Worm (Caenorhabditis elegans) whole organism, late embryonic: Measurements from ENCODE around the gene abu-4.
"Not testable (repeated sequence)": the region's sequence is repeated elsewhere in the genome, so short reads cannot be mapped to it uniquely, and the experiment has no call there.

ENCODE experiments used
- C38D4.7 ChIP-seq: fragments of 200-800 bp; sonication (Bioruptor generic); optimal IDR thresholded peaks from 2 replicates; lab custom pipeline; 2018; ENCODE audit warnings: mild to moderate bottlenecking, missing genetic modification characterization, moderate library complexity, missing compliant biosample characterization
- T23F11.4 ChIP-seq: fragments of 200-800 bp; sonication (Bioruptor generic); optimal IDR thresholded peaks from 2 replicates; lab custom pipeline; 2018; ENCODE audit warnings: mild to moderate bottlenecking, missing genetic modification characterization, missing compliant biosample characterization
- ceh-18 ChIP-seq: sonication (generic microtip); optimal IDR thresholded peaks from 2 replicates; lab custom pipeline; 2016; ENCODE audit warnings: missing genetic modification characterization, missing compliant biosample characterization
- ceh-2 ChIP-seq: sonication (generic microtip); optimal IDR thresholded peaks from 2 replicates; lab custom pipeline; 2016; ENCODE audit warnings: missing genotype, missing genetic modification characterization, missing compliant biosample characterization
- ceh-30 ChIP-seq: fragments of 150-350 bp; optimal IDR thresholded peaks from 2 replicates; lab custom pipeline; 2014; ENCODE audit warnings: missing biosample characterization, missing genetic modification characterization
- ceh-6 ChIP-seq: fragments of 200-800 bp; sonication (Bioruptor generic); optimal IDR thresholded peaks from 2 replicates; lab custom pipeline; 2018; ENCODE audit warnings: mild to moderate bottlenecking, missing genetic modification characterization, missing compliant biosample characterization
- elt-2 ChIP-seq: sonication (generic microtip); optimal IDR thresholded peaks from 2 replicates; lab custom pipeline; 2016; ENCODE audit warnings: missing genetic modification reagents, missing genetic modification characterization, missing compliant biosample characterization
- hlh-15 ChIP-seq: sonication (generic microtip); optimal IDR thresholded peaks from 2 replicates; lab custom pipeline; 2016; ENCODE audit warnings: missing genetic modification characterization, missing compliant biosample characterization
- hlh-30 ChIP-seq: sonication (generic microtip); optimal IDR thresholded peaks from 2 replicates; lab custom pipeline; 2017; ENCODE audit warnings: antibody characterized with exemption, missing genetic modification characterization, missing compliant biosample characterization; ENCODE audit not compliant: insufficient read depth
- madf-2 ChIP-seq: sonication (generic microtip); optimal IDR thresholded peaks from 2 replicates; lab custom pipeline; 2017; ENCODE audit warnings: missing genetic modification characterization, missing compliant biosample characterization
- nfya-1 ChIP-seq: sonication (generic microtip); optimal IDR thresholded peaks from 2 replicates; lab custom pipeline; 2017; ENCODE audit warnings: missing genetic modification characterization, mild to moderate bottlenecking, missing compliant biosample characterization, antibody characterized with exemption, moderate library complexity
- odd-2 ChIP-seq: sonication (generic microtip); optimal IDR thresholded peaks from 2 replicates; lab custom pipeline; 2017; ENCODE audit warnings: antibody characterized with exemption, mild to moderate bottlenecking, missing genetic modification characterization, missing compliant biosample characterization
- pat-9 ChIP-seq: fragments of 200-800 bp; sonication (Bioruptor generic); optimal IDR thresholded peaks from 2 replicates; lab custom pipeline; 2018; ENCODE audit warnings: mild to moderate bottlenecking, missing genetic modification characterization, moderate library complexity, missing compliant biosample characterization
- ref-2 ChIP-seq: sonication (generic microtip); optimal IDR thresholded peaks from 2 replicates; lab custom pipeline; 2016; ENCODE audit warnings: missing genetic modification characterization, missing compliant biosample characterization
- sdc-2 ChIP-seq: sonication (generic microtip); optimal IDR thresholded peaks from 2 replicates; lab custom pipeline; 2016; ENCODE audit warnings: missing genotype, missing genetic modification characterization, missing compliant biosample characterization
- sox-4 ChIP-seq: sonication (generic microtip); optimal IDR thresholded peaks from 2 replicates; lab custom pipeline; 2017; ENCODE audit warnings: mild to moderate bottlenecking, missing genetic modification characterization, inconsistent platforms, missing compliant biosample characterization
- syd-9 ChIP-seq: sonication (generic microtip); optimal IDR thresholded peaks from 2 replicates; lab custom pipeline; 2016; ENCODE audit warnings: mild to moderate bottlenecking, missing genetic modification characterization, moderate library complexity, missing compliant biosample characterization
- tbx-7 ChIP-seq: sonication (generic microtip); optimal IDR thresholded peaks from 2 replicates; lab custom pipeline; 2016; ENCODE audit warnings: missing genotype, missing genetic modification characterization, missing compliant biosample characterization
- unc-42 ChIP-seq: sonication (generic microtip); optimal IDR thresholded peaks from 2 replicates; lab custom pipeline; 2016; ENCODE audit warnings: missing genotype, missing genetic modification characterization, missing compliant biosample characterization
- ztf-16 ChIP-seq: sonication (generic microtip); optimal IDR thresholded peaks from 2 replicates; lab custom pipeline; 2017; ENCODE audit warnings: missing genetic modification characterization, missing compliant biosample characterization

Gene abu-4

DNA sequence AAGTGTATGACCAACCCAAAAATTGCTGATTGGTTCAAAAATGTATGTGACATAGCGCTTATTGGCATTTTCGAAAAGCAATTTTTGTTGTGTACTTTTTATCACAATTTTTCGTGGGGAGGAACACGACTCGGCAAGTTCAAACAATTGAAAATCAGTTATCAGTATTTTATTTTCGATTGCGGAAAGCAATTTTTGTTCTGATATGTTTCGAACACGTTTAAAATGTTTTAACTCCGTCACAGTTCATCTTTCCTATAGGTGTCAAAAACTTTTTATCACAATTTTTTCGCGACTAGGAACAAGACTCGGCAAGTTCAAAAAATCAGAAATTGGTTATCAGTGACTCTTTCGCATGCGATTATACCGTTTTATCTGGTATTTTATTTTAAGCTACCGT lies 33.6 kb downstream of the abu-4 start:
- no peak for TF ChIP-seq pat-9
- TF ChIP-seq nfya-1 (tag; lab: Kevin White, UChicago), result no peak
- no peak for TF ChIP-seq syd-9
- TF ChIP-seq sox-4 (tag; lab: Kevin White, UChicago), result no peak
- no peak for TF ChIP-seq hlh-15 (tag; lab: Kevin White, UChicago)
- no peak for TF ChIP-seq tbx-7 (tag; lab: Kevin White, UChicago)
- TF ChIP-seq ztf-16 (tag; lab: Kevin White, UChicago), result no peak
- TF ChIP-seq T23F11.4 (GFP tag; lab: Kevin White, UChicago), result no peak
- no peak for TF ChIP-seq madf-2 (tag; lab: Kevin White, UChicago)
- no peak for TF ChIP-seq ceh-6 (GFP tag; lab: Kevin White, UChicago)
- TF ChIP-seq hlh-30, result no peak
- no peak for TF ChIP-seq ceh-18
- TF ChIP-seq ceh-30 (tag; lab: Kevin White, UChicago), result no peak
- no peak for TF ChIP-seq ref-2 (tag; lab: Kevin White, UChicago)

- TF ChIP-seq odd-2; ceh-2; C38D4.7 (GFP tag; lab: Kevin White, UChicago): not testable (repeated sequence)
- TF ChIP-seq, all 69 proteins: peak for 0; not testable (repeated sequence) for 69
Observed at ce11 chrV:2321001-2321400, 46.4 kb downstream of the abu-4 start, which contains the start of gene Y19D10B.6. Y19D10B.6 (minus strand) TSS chrV:2321101.

DNA sequence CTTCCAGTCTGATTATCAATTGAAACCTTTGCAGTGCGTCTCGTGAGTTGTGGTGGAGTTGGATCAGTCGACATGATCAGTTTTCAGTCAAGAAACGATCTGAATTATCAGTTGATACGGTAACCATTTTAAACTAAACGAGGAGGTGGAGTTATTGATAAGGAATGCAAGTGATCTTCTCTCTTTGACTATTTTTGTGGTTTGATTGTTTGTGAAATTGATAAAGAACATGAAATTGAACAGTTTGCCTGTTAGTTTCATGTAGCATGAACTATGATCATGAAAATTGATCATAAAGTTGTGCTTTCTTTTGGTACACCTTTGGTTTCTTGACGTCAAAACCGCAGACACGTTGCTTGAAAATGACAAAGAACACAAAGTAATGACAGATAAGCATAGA lies 47.8 kb downstream of the abu-4 start, which contains the start of gene pud-1.2:
pud-1.2 (minus strand) TSS at position 101 of the 400 bp plus-strand sequence.
- not testable (repeated sequence) for TF ChIP-seq ref-2, unc-42, ceh-30 (tag; lab: Kevin White, UChicago)

ce11 chrV:2324260-2324659 lies 49.6 kb downstream of the abu-4 start:
- no peak for TF ChIP-seq sdc-2 (tag; lab: Kevin White, UChicago)
- TF ChIP-seq elt-2 (tag; lab: Kevin White, UChicago), result peak; percentile 93

DNA sequence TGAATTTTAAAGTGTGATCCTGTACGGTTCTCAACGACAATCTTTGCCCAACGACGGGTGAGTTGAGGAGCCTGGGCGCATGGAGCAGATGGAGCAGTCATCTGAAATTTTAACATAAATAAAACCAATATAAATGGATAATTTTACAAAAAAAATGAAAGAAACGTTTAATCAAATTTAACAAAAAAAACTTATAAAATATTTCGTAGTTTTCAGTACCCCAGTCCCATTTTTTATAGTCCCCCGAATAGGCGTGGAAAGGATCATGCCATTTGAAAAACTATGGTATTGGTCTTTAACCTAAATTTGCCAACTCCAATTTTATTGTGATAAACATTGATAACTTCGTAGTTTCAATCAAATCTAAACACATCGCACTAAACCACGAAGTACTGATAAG lies 50.4 kb downstream of the abu-4 start, which contains the start of gene pud-3:
pud-3 (minus strand) TSS at position 101 of the 400 bp plus-strand sequence.
- TF ChIP-seq ref-2 (tag; lab: Kevin White, UChicago) (no peak), ceh-2 (no peak), ceh-18 (no peak), tbx-7 (tag; lab: Kevin White, UChicago) (no peak)
